Worm (Caenorhabditis elegans) whole organism, L4/young adult: ENCODE data around the gene F15E6.5.

Experiments
- W03F9.2 ChIP-seq: fragments of 150-350 bp; optimal IDR thresholded peaks from 2 replicates; lab custom pipeline; 2014; ENCODE audit warnings: missing biosample characterization, missing genetic modification characterization
- dao-5 ChIP-seq: sonication (generic microtip); optimal IDR thresholded peaks from 2 replicates; lab custom pipeline; 2016; ENCODE audit warnings: missing genotype, missing genetic modification characterization, moderate library complexity, missing compliant biosample characterization
- him-1 ChIP-seq: sonication (generic microtip); optimal IDR thresholded peaks from 2 replicates; lab custom pipeline; 2016; ENCODE audit warnings: missing genotype, missing genetic modification reagents, missing genetic modification characterization, missing compliant biosample characterization

ce11 chrIV:4292569-4292968 is 3.2 kb downstream of the F15E6.5 start, which contains the start of gene F15E6.10:
- TF ChIP-seq W03F9.2 (tag; lab: Kevin White, UChicago) (no peak), him-1 (no peak), dao-5 (tag; lab: Kevin White, UChicago) (no peak)
